Worm (Caenorhabditis elegans): ENCODE measurements around the gene nspb-9.
A peak's percentile ranks its signal among the peaks of the same experiment; 100 is the strongest.

The nspb-9 gene

DNA sequence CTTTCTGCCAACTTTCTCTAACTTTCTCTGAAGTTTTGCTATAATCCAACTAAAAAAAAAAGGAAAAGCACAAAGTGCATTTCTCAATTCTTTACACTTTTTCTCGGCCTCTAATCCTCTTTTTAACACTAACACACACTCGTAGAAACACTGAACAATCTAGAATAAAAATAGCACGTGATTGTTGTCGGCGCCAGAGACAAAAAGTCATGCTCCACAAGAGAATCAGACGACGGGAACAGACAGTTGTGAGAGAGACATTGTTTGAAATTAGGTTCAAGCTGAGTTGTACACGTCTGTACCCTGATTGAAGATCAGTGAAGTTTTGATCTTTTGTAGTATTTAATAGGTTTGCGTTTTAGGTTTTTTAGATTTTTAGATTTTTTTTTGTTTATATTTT is 17.7 kb downstream of the nspb-9 start (continued):
- peak; percentile 84 for TF ChIP-seq B0336.3 (GFP tag; IDR thresholded peaks at IDR 0.05)
- peak; percentile 66 for TF ChIP-seq atf-7 (tag; optimal IDR thresholded peaks at IDR 0.05)
- TF ChIP-seq hsf-1 (GFP tag; IDR thresholded peaks at IDR 0.05), result peak; percentile 83
- TF ChIP-seq chd-7 (tag; optimal IDR thresholded peaks at IDR 0.05), result peak; percentile 46
- no peak for TF ChIP-seq snpc-4 (GFP tag; optimal IDR thresholded peaks at IDR 0.05)
- peak in 1 of 4 experiments; percentile 17 for TF ChIP-seq snpc-4 (tag; optimal IDR thresholded peaks at IDR 0.05)

DNA sequence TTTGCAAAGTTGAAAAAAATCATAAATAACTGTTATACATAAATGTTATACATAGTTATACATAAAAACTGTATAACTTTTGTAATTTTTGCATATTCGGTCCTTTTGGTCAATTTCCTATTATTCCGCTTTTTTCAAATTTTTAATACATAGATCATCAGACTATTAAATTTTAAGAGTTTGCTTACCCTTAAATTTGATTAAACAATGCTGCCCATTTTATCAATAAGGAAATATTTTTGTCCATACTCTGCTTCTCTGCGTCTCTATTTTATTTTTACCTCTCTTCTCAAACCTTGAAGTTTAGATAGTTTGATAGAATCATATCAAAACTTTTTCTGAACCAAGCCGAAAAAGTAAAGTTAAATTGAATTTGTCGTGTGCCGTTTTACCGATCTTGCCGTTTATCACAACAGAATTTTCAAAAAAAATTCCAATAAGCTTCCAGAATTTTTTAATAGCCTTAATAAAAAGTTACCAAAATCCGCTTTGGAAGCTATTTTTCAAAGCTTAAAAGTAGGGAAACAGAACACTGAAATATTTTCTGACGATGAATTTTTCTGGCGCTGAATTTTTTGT is 18.7 kb downstream of the nspb-9 start:
- TF ChIP-seq hmg-1.2 (GFP tag; IDR thresholded peaks at IDR 0.05) (peak; percentile 20; the same call in 1 of the 2 replicates), ama-1 (optimal IDR thresholded peaks at IDR 0.05) (peak; percentile 72), ama-1 (GFP tag; optimal IDR thresholded peaks at IDR 0.05) (no peak), pha-4 (tag; optimal IDR thresholded peaks at IDR 0.05) (no peak)

- TF ChIP-seq nhr-80 (tag; optimal IDR thresholded peaks at IDR 0.05), result peak; percentile 16
- TF ChIP-seq athp-1 (tag; optimal IDR thresholded peaks at IDR 0.05), result no peak
- TF ChIP-seq ztf-3 (GFP tag; optimal IDR thresholded peaks at IDR 0.05), result peak; percentile 32
- no peak for TF ChIP-seq aptf-2 (GFP tag; conservative IDR thresholded peaks at IDR 0.05)
- TF ChIP-seq chd-7 (tag; optimal IDR thresholded peaks at IDR 0.05), result peak; percentile 1
- no peak for TF ChIP-seq F57C9.4 (tag; optimal IDR thresholded peaks at IDR 0.05)
- TF ChIP-seq ama-1 (optimal IDR thresholded peaks at IDR 0.05), result peak; percentile 36
- TF ChIP-seq ama-1 (GFP tag; optimal IDR thresholded peaks at IDR 0.05), result no peak
- no peak for TF ChIP-seq F22D6.2 (tag; optimal IDR thresholded peaks at IDR 0.05)
- 0 out of 2 replicates have a peak, but pooled peaks have one; percentile 14 for TF ChIP-seq pbrm-1 (GFP tag; IDR thresholded peaks at IDR 0.05)
Measured at ce11 chrII:14599933-14600630, 19.4 kb downstream of the nspb-9 start.

DNA sequence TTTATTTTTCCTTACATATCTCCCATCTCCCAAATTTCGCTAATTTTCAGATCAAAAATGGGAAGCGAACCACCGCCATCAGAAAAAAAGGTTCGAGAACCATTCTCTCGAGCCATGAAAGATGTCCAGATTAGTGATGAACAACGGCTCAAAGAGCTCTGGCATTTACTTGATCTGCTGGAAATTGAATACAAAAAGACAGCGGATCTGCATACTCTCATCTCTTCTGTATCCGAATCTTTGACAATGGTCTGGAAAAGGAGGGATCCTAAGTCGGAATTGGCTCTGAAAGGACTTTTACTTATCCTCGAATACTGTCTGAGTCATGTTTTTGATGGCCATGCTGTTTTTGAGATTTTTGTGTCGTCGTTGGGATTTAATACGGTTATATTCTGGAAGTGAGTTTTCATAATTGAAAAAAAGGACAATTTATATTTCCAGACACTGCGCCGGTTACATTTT is 20.2 kb downstream of the nspb-9 start, which contains the start of gene tps-2:
tps-2 (plus strand) TSS at position 51 of the 462 bp plus-strand sequence.
- TF ChIP-seq Y79H2A.3 (GFP tag; conservative IDR thresholded peaks at IDR 0.05) (no peak), nhr-179 (tag; optimal IDR thresholded peaks at IDR 0.05) (no peak), Y53F4B.3 (GFP tag; IDR thresholded peaks at IDR 0.05) (no peak), nhr-27 (tag; optimal IDR thresholded peaks at IDR 0.05) (no peak), F33H1.4 (GFP tag; IDR thresholded peaks at IDR 0.05) (no peak), nhr-80 (tag; optimal IDR thresholded peaks at IDR 0.05) (no peak), ztf-28 (GFP tag; IDR thresholded peaks at IDR 0.05) (no peak), tbx-9 (tag; optimal IDR thresholded peaks at IDR 0.05; ENCODE audit: borderline replicate concordance) (no peak), madf-6 (GFP tag; IDR thresholded peaks at IDR 0.05) (no peak), athp-1 (tag; optimal IDR thresholded peaks at IDR 0.05) (no peak), egl-44 (GFP tag; IDR thresholded peaks at IDR 0.05) (no peak), lsy-27 (tag; optimal IDR thresholded peaks at IDR 0.05; ENCODE audit: borderline replicate concordance, insufficient read depth) (no peak), lag-1 (GFP tag; IDR thresholded peaks at IDR 0.05) (no peak), ztf-26 (tag; optimal IDR thresholded peaks at IDR 0.05) (no peak), ama-1 (optimal IDR thresholded peaks at IDR 0.05) (peak; percentile 84), ama-1 (GFP tag; optimal IDR thresholded peaks at IDR 0.05) (no peak), dpl-1 (GFP tag; optimal IDR thresholded peaks at IDR 0.05) (no peak), zim-3 (tag; optimal IDR thresholded peaks at IDR 0.05) (no peak), repo-1 (tag; optimal IDR thresholded peaks at IDR 0.05) (no peak), let-607 (tag; optimal IDR thresholded peaks at IDR 0.05) (peak in 1 of 2 experiments; percentile 6), rcor-1 (GFP tag; IDR thresholded peaks at IDR 0.05) (no peak), dox-1 (GFP tag; IDR thresholded peaks at IDR 0.05) (0 out of 2 replicates have a peak, but pooled peaks have one; percentile 4), die-1 (tag; optimal IDR thresholded peaks at IDR 0.05) (no peak), attf-5 (GFP tag; optimal IDR thresholded peaks at IDR 0.05) (no peak)

Measured in whole organism, young adult.